Worm (Caenorhabditis elegans): ENCODE data around the gene C48D1.1.

Gene C48D1.1

DNA sequence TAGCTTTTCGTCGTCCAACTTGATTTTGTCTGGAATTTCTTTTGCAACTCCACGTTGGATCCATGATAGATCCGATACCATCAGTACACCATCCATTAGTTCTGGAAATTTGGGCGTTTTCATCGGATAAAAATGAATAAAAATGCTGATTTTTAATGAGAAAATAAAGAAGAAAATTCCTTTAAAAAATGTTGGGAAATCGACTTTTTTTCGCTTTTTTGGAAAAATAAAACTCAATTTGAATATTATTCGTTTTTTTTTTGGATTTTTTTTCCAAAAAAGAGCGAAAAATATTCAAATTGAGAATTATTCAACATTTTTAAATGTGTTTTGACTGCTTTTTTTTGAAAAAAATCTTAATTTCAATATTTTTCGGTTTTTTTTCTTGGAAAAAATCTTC, 39.3 kb upstream of the C48D1.1 start, which contains the start of gene pwp-1:
TSS of gene pwp-1 (minus strand) at position 101 of the 400 bp plus-strand sequence.
- TF ChIP-seq nhr-11 (tag; optimal IDR thresholded peaks at IDR 0.05) = no peak
- no peak for TF ChIP-seq fkh-8 (tag; optimal IDR thresholded peaks at IDR 0.05)
- TF ChIP-seq dpl-1 (GFP tag; optimal IDR thresholded peaks at IDR 0.05) = no peak
- TF ChIP-seq F16B12.6 (tag; optimal IDR thresholded peaks at IDR 0.05) = no peak
- TF ChIP-seq rnt-1 (tag; optimal IDR thresholded peaks at IDR 0.05) = no peak
- TF ChIP-seq egl-13 (tag; optimal IDR thresholded peaks at IDR 0.05) = no peak
- no peak for TF ChIP-seq ces-1 (GFP tag; optimal IDR thresholded peaks at IDR 0.05)
- TF ChIP-seq lin-39 (tag; optimal IDR thresholded peaks at IDR 0.05) = no peak
- no peak for TF ChIP-seq nhr-237 (tag; optimal IDR thresholded peaks at IDR 0.05)
- TF ChIP-seq nhr-90 (tag; optimal IDR thresholded peaks at IDR 0.05; ENCODE audit: poor library complexity) = no peak
- TF ChIP-seq lsy-2 (tag; optimal IDR thresholded peaks at IDR 0.05) = no peak
- TF ChIP-seq unc-86 (tag; optimal IDR thresholded peaks at IDR 0.05) = no peak

DNA sequence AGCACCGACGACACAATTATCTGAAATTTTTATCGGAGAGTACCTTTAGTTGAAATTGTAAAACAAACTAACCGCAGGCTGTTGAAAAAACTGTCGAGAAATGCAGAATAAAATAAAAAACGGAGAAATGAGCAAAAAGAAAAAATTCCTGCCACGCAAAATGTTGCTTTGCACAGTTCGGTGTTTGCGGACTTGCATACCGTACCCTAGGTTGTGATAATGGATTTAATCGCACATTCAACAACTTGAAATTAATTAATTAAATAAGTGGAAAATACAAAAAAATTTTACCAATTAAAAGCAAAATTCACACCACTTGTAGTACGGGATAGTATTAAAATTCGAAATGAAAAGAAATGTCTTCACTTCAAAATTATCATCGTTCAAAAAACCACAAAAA, 34.2 kb upstream of the C48D1.1 start:
- peak; percentile 11 for TF ChIP-seq swsn-7 (tag; optimal IDR thresholded peaks at IDR 0.05)
- peak; percentile 6 for TF ChIP-seq skn-1 (tag; optimal IDR thresholded peaks at IDR 0.05)
- TF ChIP-seq snu-23 (GFP tag; optimal IDR thresholded peaks at IDR 0.05) = peak; percentile 55
- peak; percentile 51 to 59 for TF ChIP-seq efl-1 (optimal IDR thresholded peaks at IDR 0.05)
- TF ChIP-seq efl-1 (GFP tag; optimal IDR thresholded peaks at IDR 0.05 in 1 of 2) = peak; percentile 65 to 82
- TF ChIP-seq fkh-8 (tag; optimal IDR thresholded peaks at IDR 0.05) = peak; percentile 34
- TF ChIP-seq pag-3 (tag; optimal IDR thresholded peaks at IDR 0.05; ENCODE audit: borderline replicate concordance, insufficient read depth) = no peak
- TF ChIP-seq nhr-11 (tag; optimal IDR thresholded peaks at IDR 0.05) = no peak
- TF ChIP-seq zag-1 (tag; optimal IDR thresholded peaks at IDR 0.05) = no peak
- no peak for TF ChIP-seq ceh-88 (GFP tag; IDR thresholded peaks at IDR 0.05)
- peak; percentile 94 for TF ChIP-seq F16B12.6 (tag; optimal IDR thresholded peaks at IDR 0.05)
- TF ChIP-seq nhr-71 (tag; optimal IDR thresholded peaks at IDR 0.05) = peak; percentile 35
- peak; percentile 51 to 77 for TF ChIP-seq lin-35 (GFP tag; optimal IDR thresholded peaks at IDR 0.05)
- peak; percentile 95 to 99 for TF ChIP-seq lsy-2 (tag; optimal IDR thresholded peaks at IDR 0.05)
- no peak for TF ChIP-seq snpc-4 (tag; optimal IDR thresholded peaks at IDR 0.05)
- peak; percentile 39 for TF ChIP-seq lin-15B (tag; optimal IDR thresholded peaks at IDR 0.05)
- TF ChIP-seq blmp-1 (tag; optimal IDR thresholded peaks at IDR 0.05) = peak; percentile 63
- TF ChIP-seq sox-4 (tag; optimal IDR thresholded peaks at IDR 0.05) = no peak
- TF ChIP-seq irx-1 (tag; optimal IDR thresholded peaks at IDR 0.05) = no peak
- TF ChIP-seq lin-14 (GFP tag; optimal IDR thresholded peaks at IDR 0.05) = no peak
- TF ChIP-seq jun-1 (tag; optimal IDR thresholded peaks at IDR 0.05) = no peak
- no peak for TF ChIP-seq nhr-20 (tag; optimal IDR thresholded peaks at IDR 0.05)
- TF ChIP-seq nhr-85 (tag) = no peak
- peak; percentile 15 to 68 (median 40) for TF ChIP-seq dpl-1 (GFP tag; optimal IDR thresholded peaks at IDR 0.05)
- TF ChIP-seq nhr-237 (tag; optimal IDR thresholded peaks at IDR 0.05) = no peak
- no peak for TF ChIP-seq elt-3 (tag; optimal IDR thresholded peaks at IDR 0.05)
- peak; percentile 1 for TF ChIP-seq nhr-47 (tag; optimal IDR thresholded peaks at IDR 0.05)
- TF ChIP-seq unc-98 (GFP tag; IDR thresholded peaks at IDR 0.05) = no peak
- peak; percentile 68 for TF ChIP-seq C16A3.4 (tag; optimal IDR thresholded peaks at IDR 0.05)
- TF ChIP-seq mep-1 (tag; optimal IDR thresholded peaks at IDR 0.05) = peak; percentile 63
- TF ChIP-seq unc-30 (tag; optimal IDR thresholded peaks at IDR 0.05) = no peak
- peak; percentile 79 for TF ChIP-seq unc-130 (tag; optimal IDR thresholded peaks at IDR 0.05)
- no peak for TF ChIP-seq ama-1 (optimal IDR thresholded peaks at IDR 0.05)
- peak in 1 of 3 experiments; percentile 37 for TF ChIP-seq ceh-82 (tag; optimal IDR thresholded peaks at IDR 0.05)

DNA sequence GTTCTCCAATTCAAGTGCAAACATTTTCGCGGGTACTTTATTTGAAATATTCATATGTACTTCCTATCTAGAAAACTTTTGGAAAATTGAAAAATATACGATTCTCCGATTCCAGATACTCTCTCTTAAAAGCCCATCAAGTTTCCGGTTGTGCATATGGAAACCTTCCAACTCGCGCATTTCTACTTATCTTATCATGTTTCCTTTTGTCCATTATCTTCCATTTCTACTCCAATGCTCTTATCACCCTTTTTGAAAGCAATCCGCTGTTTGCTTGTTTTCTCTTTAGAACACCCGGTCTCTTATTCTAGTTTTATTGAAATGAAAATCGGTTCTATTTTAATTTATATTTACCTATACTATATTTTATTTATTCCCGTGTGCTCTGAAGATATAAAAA, 24.5 kb upstream of the C48D1.1 start, which contains the start of gene C48D1.5:
TSS of gene C48D1.5 (plus strand) at position 301 of the 400 bp plus-strand sequence.
- TF ChIP-seq ztf-4 (tag; optimal IDR thresholded peaks at IDR 0.05) (no peak), dpl-1 (GFP tag; optimal IDR thresholded peaks at IDR 0.05) (no peak), lin-39 (tag; optimal IDR thresholded peaks at IDR 0.05) (no peak), mep-1 (tag; optimal IDR thresholded peaks at IDR 0.05) (no peak), jun-1 (tag; optimal IDR thresholded peaks at IDR 0.05) (no peak), elt-2 (tag; optimal IDR thresholded peaks at IDR 0.05) (peak; percentile 33)

Measured in whole organism, L1 larva.